Worm (Caenorhabditis elegans) whole organism, L4 larva: ENCODE data around the gene Y57E12AL.2.

Experiments used
- F26F4.8 ChIP-seq: fragments of 200-800 bp; sonication (Bioruptor generic); conservative IDR thresholded peaks from 2 replicates; pipeline ENCODE4 v1.3.6; 2022; ENCODE audit warnings: missing genetic modification characterization, missing compliant biosample characterization
- F44E2.7 ChIP-seq: fragments of 200-800 bp; sonication (Bioruptor generic); IDR thresholded peaks from 2 replicates; pipeline ENCODE4 v2.1.2; 2022; ENCODE audit warnings: missing genetic modification characterization, missing compliant biosample characterization
- Y105C5A.15 ChIP-seq: fragments of 200-800 bp; sonication (Bioruptor generic); IDR thresholded peaks from 2 replicates; pipeline ENCODE4 v1.3.6; 2022; ENCODE audit warnings: missing genetic modification characterization, missing compliant biosample characterization
- Y5F2A.4 ChIP-seq: fragments of 200-800 bp; sonication (Bioruptor generic); optimal IDR thresholded peaks from 2 replicates; lab custom pipeline; 2018; ENCODE audit warnings: mild to moderate bottlenecking, missing genetic modification characterization, missing compliant biosample characterization
- ZK337.2 ChIP-seq: fragments of 200-800 bp; sonication (Bioruptor generic); IDR thresholded peaks from 2 replicates; pipeline ENCODE4 v1.3.6; 2022; ENCODE audit warnings: missing genetic modification reagents, missing genetic modification characterization, missing compliant biosample characterization
- aha-1 ChIP-seq: fragments of 150-350 bp; peaks from one replicate; lab custom pipeline; 2014; ENCODE audit warnings: missing biosample characterization, missing genetic modification characterization
- ama-1 ChIP-seq: fragments of 150-350 bp; optimal IDR thresholded peaks from 2 replicates; lab custom pipeline; 2014; ENCODE audit warnings: inconsistent platforms, mixed read lengths
- attf-4 ChIP-seq: sonication (generic microtip); optimal IDR thresholded peaks from 3 replicates; lab custom pipeline; 2017; ENCODE audit warnings: missing biosample characterization, missing genetic modification characterization
- ces-1 ChIP-seq: fragments of 150-350 bp; sonication (generic microtip); optimal IDR thresholded peaks from 4 replicates; lab custom pipeline; 2014; ENCODE audit warnings: missing biosample characterization, missing genetic modification reagents, missing genetic modification characterization
- daf-16 ChIP-seq, 3 experiments: sonication (generic microtip); optimal IDR thresholded peaks; 2 replicates each; lab custom pipeline; 2016 to 2017; ENCODE audit warnings: missing genetic modification characterization in 3 of 3, missing genetic modification reagents in 3 of 3, mild to moderate bottlenecking in 2 of 3, missing compliant biosample characterization in 2 of 3, missing biosample characterization in 1 of 3, moderate library complexity in 1 of 3
- dmd-8 ChIP-seq: fragments of 200-800 bp; sonication (Bioruptor generic); IDR thresholded peaks from 2 replicates; pipeline ENCODE4 v1.3.6; 2022; ENCODE audit warnings: missing genetic modification characterization, missing compliant biosample characterization
- dve-1 ChIP-seq: sonication (generic microtip); optimal IDR thresholded peaks from 2 replicates; lab custom pipeline; 2017; ENCODE audit warnings: antibody characterized with exemption, mild to moderate bottlenecking, missing genetic modification characterization, missing compliant biosample characterization; ENCODE audit not compliant: insufficient read depth
- egl-27 ChIP-seq: sonication (generic microtip); optimal IDR thresholded peaks from 3 replicates; lab custom pipeline; 2017; ENCODE audit warnings: missing biosample characterization, missing genetic modification reagents, missing genetic modification characterization
- fkh-10 ChIP-seq: fragments of 150-350 bp; optimal IDR thresholded peaks from 2 replicates; lab custom pipeline; 2014; ENCODE audit warnings: missing biosample characterization, missing genetic modification reagents, missing genetic modification characterization
- hlh-30 ChIP-seq: sonication (generic microtip); optimal IDR thresholded peaks from 2 replicates; lab custom pipeline; 2017; ENCODE audit warnings: antibody characterized with exemption, mild to moderate bottlenecking, missing genetic modification characterization, missing compliant biosample characterization; ENCODE audit not compliant: insufficient read depth
- mep-1 ChIP-seq: fragments of 150-350 bp; sonication (generic microtip); optimal IDR thresholded peaks from 3 replicates; lab custom pipeline; 2014; ENCODE audit warnings: missing biosample characterization, missing genetic modification characterization
- nhr-25 ChIP-seq: sonication (generic microtip); optimal IDR thresholded peaks from 2 replicates; lab custom pipeline; 2017; ENCODE audit warnings: missing genetic modification characterization, mild to moderate bottlenecking, missing compliant biosample characterization, antibody characterized with exemption, moderate library complexity, borderline replicate concordance; ENCODE audit not compliant: insufficient read depth
- nhr-28 ChIP-seq: fragments of 150-350 bp; optimal IDR thresholded peaks from 2 replicates; lab custom pipeline; 2014; ENCODE audit warnings: missing biosample characterization, missing genetic modification characterization
- nhr-76 ChIP-seq: fragments of 150-350 bp; optimal IDR thresholded peaks from 2 replicates; lab custom pipeline; 2014; ENCODE audit warnings: missing biosample characterization, missing genetic modification characterization
- pha-4 ChIP-seq, 2 experiments: fragments of 150-350 bp in 1 of 2; fragments of 200-800 bp in 1 of 2; sonication (Bioruptor generic) in 1 of 2; IDR thresholded peaks in 1 of 2; optimal IDR thresholded peaks in 1 of 2; 2 replicates each; pipeline versions ENCODE4 v1.3.6 to Lab custom; 2014 to 2022; ENCODE audit warnings: missing genetic modification characterization in 2 of 2, missing genetic modification reagents in 2 of 2, missing biosample characterization in 1 of 2, missing compliant biosample characterization in 1 of 2
- php-3 ChIP-seq: fragments of 200-800 bp; sonication (Bioruptor generic); IDR thresholded peaks from 2 replicates; pipeline ENCODE4 v1.3.6; 2022; ENCODE audit warnings: missing genetic modification reagents, missing genetic modification characterization, missing compliant biosample characterization
- pqm-1 ChIP-seq: sonication (generic microtip); optimal IDR thresholded peaks from 2 replicates; lab custom pipeline; 2017; ENCODE audit warnings: missing biosample characterization, missing genetic modification characterization
- rbr-2 ChIP-seq: sonication (generic microtip); optimal IDR thresholded peaks from 2 replicates; lab custom pipeline; 2016; ENCODE audit warnings: missing genotype, missing genetic modification characterization, missing compliant biosample characterization
- saeg-2 ChIP-seq: fragments of 200-800 bp; sonication (Bioruptor generic); IDR thresholded peaks from 2 replicates; pipeline ENCODE4 v1.3.6; 2022; ENCODE audit warnings: missing genetic modification reagents, missing genetic modification characterization, missing compliant biosample characterization
- set-16 ChIP-seq: fragments of 200-800 bp; sonication (Bioruptor generic); IDR thresholded peaks from 2 replicates; pipeline ENCODE4 v1.3.6; 2022; ENCODE audit warnings: missing genetic modification reagents, missing genetic modification characterization, missing compliant biosample characterization
- skn-1 ChIP-seq: fragments of 150-350 bp; optimal IDR thresholded peaks from 2 replicates; lab custom pipeline; 2014; ENCODE audit warnings: missing biosample characterization, missing genetic modification characterization
- tra-1 ChIP-seq: fragments of 200-800 bp; sonication (Bioruptor generic); IDR thresholded peaks from 2 replicates; pipeline ENCODE4 v1.3.6; 2022; ENCODE audit warnings: missing genetic modification reagents, missing genetic modification characterization, missing compliant biosample characterization
- unc-62 ChIP-seq, 3 experiments: fragments of 150-350 bp in 1 of 3; sonication (generic microtip); optimal IDR thresholded peaks in 2 of 3; peaks in 1 of 3; 1 replicate in 1 of 3; 2 replicates in 2 of 3; lab custom pipeline; 2014 to 2017; ENCODE audit warnings: missing biosample characterization in 3 of 3, missing genetic modification characterization in 3 of 3, missing genetic modification reagents in 3 of 3, missing genotype in 1 of 3
- zfp-2 ChIP-seq: sonication (generic microtip); optimal IDR thresholded peaks from 2 replicates; lab custom pipeline; 2016; ENCODE audit warnings: mild to moderate bottlenecking, missing genetic modification characterization, missing compliant biosample characterization

Y57E12AL.2 gene

DNA sequence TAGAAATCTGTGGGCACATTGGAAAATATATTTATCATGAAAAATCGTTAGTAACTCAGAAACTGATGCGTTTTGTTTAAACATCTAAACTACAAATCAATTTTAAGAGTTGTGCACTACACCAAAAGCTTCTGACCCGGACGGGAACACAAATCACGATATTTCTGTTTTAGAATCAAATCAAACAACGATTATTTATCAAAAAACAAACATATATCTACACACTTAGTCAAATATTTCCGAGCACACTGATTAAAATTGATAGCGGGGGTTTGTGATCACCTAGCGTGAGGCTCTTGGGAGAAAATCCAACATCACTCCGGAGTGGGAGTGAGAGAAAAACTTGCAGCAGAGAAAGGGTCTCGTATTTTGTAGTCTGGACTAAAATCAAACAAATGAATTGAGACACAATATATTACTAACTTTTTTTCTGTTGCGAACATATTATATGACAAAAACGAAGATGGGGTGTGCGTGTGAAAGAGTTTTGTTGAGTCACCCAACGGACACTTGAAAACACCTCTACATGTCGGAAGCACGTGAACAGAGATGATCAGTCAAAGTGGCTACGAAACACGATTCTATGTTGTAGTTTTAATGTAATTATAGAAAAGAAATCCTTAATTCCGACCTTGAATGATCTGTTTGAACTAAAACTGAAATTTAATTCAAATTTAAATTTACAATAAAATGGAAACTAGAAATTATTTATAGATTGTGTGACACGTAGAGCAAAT lies 37.5 kb downstream of the Y57E12AL.2 start (continued):
- TF ChIP-seq dve-1 (tag; lab: Kevin White, UChicago) (peak; percentile 54), Y105C5A.15 (GFP tag; lab: Robert Waterston, UW) (no peak), attf-4 (tag; lab: Kevin White, UChicago) (no peak), rbr-2 (no peak), aha-1 (tag; lab: Kevin White, UChicago) (no peak), saeg-2 (GFP tag; lab: Robert Waterston, UW) (no peak), nhr-25 (tag; lab: Kevin White, UChicago) (no peak), dmd-8 (no peak), ama-1 (lab: Kevin White, UChicago) (no peak)

DNA sequence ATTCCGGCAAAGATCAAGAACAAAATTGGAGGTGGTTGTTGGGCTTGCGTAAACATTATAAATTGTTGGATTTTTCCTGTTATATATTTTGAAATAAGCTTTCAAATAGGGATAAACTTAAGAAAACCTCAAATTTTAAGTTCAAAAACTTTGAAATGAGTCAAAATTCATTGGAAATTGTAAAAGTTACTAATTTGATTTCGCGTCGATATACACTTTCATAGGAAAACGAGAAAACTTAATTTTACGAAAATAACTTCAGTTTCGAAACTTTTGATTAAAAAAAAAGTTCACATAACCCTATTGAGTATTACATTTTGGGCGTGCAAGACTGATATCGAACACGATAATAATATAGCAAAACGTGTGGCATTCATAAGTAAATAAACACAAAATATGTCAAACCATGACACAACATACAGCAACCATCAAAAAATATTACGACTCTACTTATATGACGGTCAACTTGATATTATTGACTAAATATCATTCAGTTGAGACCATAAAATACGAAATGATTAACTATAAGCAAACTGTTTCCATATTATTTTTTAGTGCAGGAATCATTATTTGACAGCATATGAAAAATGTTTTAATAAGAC lies 38.3 kb downstream of the Y57E12AL.2 start:
- TF ChIP-seq nhr-28 (peak; percentile 64), ZK337.2 (GFP tag; lab: Robert Waterston, UW) (no peak), daf-16 (GFP tag; optimal IDR thresholded peaks at IDR 0.05; lab: Kevin White, UChicago) (no peak), daf-16 (tag; optimal IDR thresholded peaks at IDR 0.05; lab: Kevin White, UChicago) (peak; percentile 88), Y5F2A.4 (no peak), nhr-76 (tag; lab: Kevin White, UChicago) (no peak), mep-1 (tag; lab: Kevin White, UChicago) (no peak), php-3 (0 out of 2 replicates have a peak, but pooled peaks have one; percentile 21), pha-4 (GFP tag; IDR thresholded peaks at IDR 0.05; lab: Robert Waterston, UW) (no peak), pha-4 (tag; optimal IDR thresholded peaks at IDR 0.05; lab: Kevin White, UChicago) (peak; percentile 3), dve-1 (tag; lab: Kevin White, UChicago) (peak; percentile 24)

DNA sequence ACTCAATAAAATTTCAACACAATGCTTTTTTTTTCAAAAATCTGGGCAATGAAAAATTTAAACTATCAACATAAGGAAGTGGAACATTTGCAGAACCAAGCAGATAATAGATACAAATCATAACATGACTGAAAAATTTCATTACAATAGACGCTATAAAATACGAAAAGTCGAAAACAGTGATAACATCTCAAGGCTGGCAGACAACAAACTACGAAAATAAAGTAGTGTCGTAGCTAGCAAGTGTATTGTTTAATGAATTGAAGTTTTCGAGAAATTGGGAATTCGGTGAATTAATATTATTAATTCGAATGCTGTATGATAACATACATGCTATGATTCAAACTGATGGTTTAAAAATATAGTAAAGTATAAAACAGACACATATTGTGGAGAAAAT lies 38.9 kb downstream of the Y57E12AL.2 start:
- TF ChIP-seq nhr-28 = peak; percentile 92
- peak in 1 of 2 experiments; percentile 39 for TF ChIP-seq unc-62 (GFP tag; optimal IDR thresholded peaks at IDR 0.05 in 1 of 2; lab: Kevin White, UChicago)
- no peak for TF ChIP-seq unc-62 (tag; optimal IDR thresholded peaks at IDR 0.05; lab: Kevin White, UChicago)
- no peak for TF ChIP-seq pha-4 (GFP tag; IDR thresholded peaks at IDR 0.05; lab: Robert Waterston, UW)
- no peak for TF ChIP-seq pha-4 (tag; optimal IDR thresholded peaks at IDR 0.05; lab: Kevin White, UChicago)

DNA sequence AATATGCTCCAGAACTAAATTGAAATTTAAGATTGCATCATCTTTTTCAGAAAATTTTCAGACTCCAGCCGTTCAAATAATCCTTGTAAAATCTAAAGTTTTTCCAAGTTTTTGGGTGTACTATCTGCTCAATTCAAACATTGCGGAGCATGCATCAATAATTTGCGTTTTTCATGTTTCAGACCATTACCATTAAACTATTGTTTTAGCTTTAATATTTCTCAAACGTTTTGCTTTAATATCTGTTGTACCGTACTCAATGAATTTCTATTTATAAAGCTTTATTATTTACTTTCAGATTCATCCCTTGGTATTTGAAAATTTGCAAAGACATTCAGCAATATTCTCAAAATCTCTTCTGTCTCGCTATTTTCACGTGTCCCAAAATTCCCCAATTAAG lies 45.4 kb downstream of the Y57E12AL.2 start, which contains the start of gene odr-2:
Gene odr-2 (plus strand): TSS at position 301 of the 400 bp plus-strand sequence.
- TF ChIP-seq skn-1 (tag; lab: Kevin White, UChicago) = no peak
- TF ChIP-seq nhr-76 (tag; lab: Kevin White, UChicago) = no peak
- TF ChIP-seq pqm-1 (tag; lab: Kevin White, UChicago) = no peak
- TF ChIP-seq zfp-2 = no peak
- TF ChIP-seq F26F4.8 (GFP tag; lab: Robert Waterston, UW) = no peak

DNA sequence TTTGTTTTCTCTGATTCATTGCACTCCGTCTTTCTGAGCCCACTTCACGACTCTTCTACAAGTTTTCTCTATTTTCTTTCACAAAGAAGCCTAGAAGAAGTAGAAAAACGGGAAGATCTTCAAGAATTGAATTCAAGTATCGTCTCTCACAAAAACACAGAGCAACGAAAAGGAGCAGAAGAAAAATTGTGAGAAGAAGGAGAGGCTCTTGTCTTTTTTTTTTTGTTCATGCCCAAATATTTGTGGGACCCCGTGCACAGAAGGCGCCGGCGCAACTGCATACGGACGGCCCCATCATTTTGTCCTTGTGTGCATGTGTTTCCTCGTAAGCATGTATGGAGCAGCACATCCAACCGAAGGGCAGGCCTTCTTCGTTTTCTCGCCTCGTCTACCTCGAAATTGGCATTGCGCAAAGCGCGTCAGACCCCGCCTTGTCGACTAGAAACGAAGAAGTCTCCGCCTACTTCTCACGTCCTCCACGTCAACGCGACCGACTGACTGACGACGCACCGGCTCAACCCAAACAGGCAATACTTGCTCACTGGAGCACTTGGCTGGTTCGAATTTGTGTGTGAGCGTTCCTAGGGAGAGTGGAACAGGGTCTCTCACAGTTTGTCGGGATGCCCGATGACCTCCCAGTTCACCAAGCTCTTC lies 48.7 kb downstream of the Y57E12AL.2 start:
- TF ChIP-seq ces-1 (GFP tag; lab: Kevin White, UChicago) (no peak), egl-27 (no peak), tra-1 (GFP tag; lab: Robert Waterston, UW) (no peak), set-16 (peak; percentile 52; the same call in 1 of the 2 replicates), hlh-30 (tag; lab: Kevin White, UChicago) (no peak), F44E2.7 (GFP tag; lab: Robert Waterston, UW) (no peak), fkh-10 (peak; percentile 59)
